Fruit fly (Drosophila melanogaster) whole organism, larva: Measurements from ENCODE around the gene wts.

Experiments used
- noc ChIP-seq: fragments of 200-800 bp; sonication (Bioruptor generic); optimal IDR thresholded peaks from 3 replicates; lab custom pipeline; 2019; ENCODE audit warnings: missing biosample characterization, mild to moderate bottlenecking, missing genetic modification characterization, moderate library complexity

Gene wts

DNA sequence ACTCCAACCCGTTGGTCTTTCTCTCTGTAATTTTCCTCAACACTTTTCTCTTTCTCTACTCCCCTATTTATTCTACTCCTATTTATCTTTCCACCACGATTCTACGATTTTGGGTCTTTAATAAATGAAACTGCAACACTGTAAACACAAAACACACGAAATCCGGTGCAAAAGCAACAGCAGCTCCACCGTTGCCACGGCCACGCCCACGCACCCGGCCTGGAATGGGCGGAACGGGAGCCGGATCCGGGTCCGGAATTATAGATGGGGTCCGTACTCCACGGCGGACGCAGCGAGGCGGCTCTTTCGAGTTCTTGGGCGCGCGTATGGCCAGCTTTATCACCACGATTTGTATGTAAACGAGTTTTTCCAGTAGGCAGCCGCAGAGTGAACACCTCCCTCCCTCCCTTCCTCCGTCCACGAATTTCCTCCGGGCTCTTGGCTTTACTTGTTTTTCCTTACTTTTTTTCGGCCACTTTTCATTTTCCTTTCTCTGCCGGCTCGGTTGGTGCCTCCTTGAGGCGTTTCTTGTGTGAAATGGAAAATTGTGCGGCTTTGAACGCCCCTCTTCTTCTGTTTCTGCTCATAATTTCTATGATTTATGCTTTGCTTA is 14.4 kb upstream of the wts start:
- no peak for TF ChIP-seq noc (tag; lab: Kevin White, UChicago)

DNA sequence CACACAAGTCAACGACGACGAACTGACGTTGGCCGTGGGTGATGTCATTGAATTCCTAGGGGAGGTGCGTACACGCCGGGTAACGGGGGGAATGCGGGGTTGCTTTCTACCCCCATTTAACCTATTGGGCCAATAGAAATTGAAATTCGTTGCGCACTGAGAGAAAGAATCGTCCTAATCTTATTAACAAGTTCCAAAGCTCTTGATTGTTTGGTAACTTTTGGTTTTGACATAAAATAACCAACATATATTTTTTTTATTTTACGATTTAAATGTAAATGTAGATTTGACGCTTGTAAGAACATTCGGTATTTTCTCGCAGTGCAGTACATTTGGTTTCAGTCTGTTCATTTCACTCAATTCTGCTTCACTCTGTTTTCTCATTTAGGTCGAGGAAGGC is 10.8 kb upstream of the wts start:
- peak; percentile 31 for TF ChIP-seq noc (tag; lab: Kevin White, UChicago)

DNA sequence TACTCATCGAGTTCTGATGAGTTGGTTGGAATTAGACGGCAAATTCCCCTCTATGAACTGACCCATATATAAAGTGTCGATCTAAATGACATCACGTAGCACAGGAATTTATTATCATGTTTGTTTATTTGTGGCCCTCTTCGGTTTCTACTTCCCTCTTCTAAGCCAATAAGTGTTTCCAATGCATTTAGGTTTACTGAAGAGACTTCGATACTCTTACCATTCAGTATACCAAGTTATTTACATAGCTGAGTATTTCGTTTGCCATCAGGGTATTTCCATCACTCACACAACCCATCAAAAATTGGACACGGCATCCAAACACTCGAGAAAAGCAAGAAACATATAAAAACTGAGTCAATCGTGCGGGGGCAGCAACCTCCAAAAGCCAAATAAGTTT is 9.8 kb upstream of the wts start:
- no peak for TF ChIP-seq noc (tag; lab: Kevin White, UChicago)

DNA sequence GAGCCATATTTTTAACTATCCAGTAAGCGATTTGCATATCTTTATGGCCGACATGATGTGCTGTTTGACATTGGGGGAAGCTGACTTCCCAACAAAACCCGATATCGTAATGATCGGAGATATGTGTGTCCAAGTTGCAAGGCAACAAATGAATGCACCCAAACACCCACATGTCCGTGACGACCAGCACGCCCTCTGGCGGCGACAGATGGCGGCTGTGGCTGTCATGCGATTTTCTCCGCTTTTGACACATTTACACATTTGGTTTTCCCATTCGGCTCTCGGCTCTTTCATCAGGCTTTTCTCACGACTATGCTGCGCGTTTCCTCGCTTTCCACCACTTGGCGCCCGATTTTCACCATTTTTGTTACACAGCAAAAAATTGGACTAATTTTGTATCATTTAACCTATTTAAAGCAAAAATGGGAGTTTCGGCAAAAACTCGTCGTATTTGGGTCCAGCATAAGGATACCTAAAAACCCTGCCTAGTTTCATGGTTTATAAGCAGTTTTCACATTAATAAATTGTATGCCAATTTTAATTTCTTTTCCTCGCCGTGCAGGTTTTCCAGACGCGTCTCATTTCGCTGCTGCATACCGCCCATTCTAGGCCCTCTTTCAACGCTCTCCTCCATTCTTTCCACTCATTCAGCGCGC is 8.3 kb upstream of the wts start:
- TF ChIP-seq noc (tag; lab: Kevin White, UChicago) = no peak

DNA sequence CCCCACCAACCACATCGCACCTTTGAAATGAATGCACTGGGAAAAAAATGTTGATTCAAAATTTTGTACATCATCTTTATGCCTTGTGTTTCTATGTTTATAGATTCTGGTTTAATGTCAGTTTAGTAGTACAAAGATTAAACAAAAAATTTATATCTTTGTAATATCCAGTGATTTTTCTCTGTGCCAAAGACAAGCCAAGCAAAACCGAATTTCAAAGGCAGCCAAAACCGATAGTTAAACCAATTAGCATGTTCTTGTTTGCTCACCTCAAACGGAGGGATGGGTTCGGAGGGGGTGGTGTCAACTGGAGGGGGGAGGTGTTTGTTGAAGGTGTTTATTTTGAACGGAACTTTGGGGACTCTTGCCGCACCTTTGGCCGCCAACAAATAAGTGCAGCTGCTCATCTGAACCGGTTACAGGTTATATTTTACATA is 7.5 kb upstream of the wts start:
- TF ChIP-seq noc (tag; lab: Kevin White, UChicago) = peak; percentile 34

DNA sequence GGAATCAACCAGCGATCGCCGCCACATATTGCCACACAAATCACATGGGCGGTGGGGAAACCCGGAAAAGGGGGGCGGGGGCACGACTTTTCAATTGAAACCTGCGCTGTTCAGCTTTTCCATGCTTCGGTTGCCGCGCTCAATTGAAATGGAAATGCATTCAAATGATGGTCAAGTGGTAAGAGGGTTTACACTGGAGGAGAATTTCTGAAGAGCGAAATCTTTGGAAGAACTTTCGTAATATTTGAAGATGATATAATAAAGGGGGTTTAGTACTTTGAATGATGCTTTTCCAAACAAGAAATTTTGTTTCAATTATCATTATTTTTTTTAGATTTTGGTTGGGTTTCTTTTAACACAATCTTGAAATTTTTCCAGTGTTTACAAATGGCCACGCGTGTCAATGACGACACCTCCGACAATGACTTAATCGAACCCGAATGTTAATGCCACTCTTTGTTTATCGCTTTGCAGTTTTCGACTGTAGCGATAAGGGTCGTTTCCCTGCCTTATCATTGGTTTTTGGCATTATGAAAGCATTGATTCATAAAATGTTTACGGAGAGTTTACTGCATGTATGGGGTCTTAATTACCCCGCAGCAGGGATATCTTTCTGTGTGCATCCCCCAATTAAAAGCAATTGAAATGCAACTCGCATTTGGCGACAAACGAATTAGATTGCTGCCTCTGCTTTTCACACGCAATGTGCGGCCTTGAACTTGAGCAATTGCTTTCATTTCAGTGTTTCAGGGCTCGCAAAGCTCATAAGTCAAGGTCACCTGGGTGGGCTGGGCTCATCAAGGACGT is 6.2 kb upstream of the wts start:
- TF ChIP-seq noc (tag; lab: Kevin White, UChicago) = no peak

DNA sequence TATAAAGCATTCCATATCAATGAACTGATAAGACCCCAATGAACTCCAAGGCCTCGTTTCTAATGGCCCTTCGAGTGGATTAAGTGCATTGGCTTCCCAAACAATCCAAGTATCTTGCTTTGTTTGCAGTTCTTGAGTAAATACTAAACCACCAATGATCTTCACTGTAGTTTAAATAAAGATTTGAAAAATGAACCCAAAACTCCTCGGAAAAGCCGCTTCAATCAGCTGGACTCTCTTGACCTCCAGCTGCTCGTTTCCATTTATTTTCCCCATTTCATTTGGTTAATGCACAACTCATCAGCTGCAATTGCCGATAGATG is 5.6 kb upstream of the wts start:
- no peak for TF ChIP-seq noc (tag; lab: Kevin White, UChicago)

DNA sequence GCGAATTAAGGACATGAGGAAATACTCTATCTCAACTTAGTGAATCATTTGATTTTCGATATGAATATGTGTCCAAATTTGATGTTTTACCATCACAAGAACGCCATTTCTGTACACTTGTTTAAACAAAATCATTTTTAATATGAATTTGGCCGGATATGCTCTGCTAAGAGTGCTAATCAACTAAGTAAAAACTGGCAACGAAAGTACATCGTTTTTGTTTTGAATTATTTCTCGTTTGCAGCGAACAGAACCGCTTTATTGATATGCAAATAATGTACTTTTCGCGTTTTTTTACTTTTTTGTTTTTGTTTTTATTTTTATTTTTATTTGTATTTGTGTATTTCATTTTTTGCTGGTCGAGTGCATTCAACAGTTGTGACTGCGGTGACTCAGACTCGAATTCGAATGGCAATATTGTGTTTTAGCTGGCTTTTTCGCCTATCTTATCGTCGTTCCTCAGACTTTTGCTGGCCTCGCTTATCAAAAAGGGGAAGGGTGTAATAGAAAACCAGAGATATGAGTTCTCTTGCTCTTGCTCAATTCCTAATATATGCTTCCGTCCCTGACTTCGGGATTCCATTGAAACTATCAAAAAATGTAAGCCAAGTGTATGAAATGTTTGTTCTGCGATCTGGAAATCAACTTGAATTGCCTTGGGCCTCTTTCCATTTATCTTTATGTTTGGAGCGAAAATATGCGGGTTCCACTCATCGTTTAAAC is 5.0 kb upstream of the wts start:
- no peak for TF ChIP-seq noc (tag; lab: Kevin White, UChicago)

DNA sequence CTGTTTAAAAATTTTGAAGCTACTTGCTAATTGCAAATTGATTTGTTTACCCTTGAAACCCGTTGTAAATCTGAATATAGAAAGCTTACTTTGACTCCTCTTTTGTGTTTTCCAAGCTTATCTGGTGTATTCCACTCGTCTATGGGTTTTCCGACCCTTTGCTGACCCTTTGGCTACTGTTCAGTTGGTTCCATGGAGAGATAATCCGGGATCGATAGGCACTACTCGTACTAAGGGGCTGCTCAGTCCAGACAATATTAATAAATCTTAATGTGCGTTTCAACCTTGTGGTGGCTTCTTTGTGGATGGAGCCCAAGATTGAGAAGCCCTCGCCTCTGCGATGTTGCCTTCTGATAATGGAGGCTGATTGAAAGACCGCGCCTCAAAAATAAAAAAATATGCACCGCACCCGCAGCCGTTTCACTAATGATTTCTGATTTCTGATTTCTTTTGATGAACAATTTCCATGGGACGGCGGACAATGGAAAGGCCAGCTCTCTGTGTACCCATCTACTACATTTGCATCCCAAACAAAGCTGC is 3.9 kb upstream of the wts start:
- TF ChIP-seq noc (tag; lab: Kevin White, UChicago) = no peak

DNA sequence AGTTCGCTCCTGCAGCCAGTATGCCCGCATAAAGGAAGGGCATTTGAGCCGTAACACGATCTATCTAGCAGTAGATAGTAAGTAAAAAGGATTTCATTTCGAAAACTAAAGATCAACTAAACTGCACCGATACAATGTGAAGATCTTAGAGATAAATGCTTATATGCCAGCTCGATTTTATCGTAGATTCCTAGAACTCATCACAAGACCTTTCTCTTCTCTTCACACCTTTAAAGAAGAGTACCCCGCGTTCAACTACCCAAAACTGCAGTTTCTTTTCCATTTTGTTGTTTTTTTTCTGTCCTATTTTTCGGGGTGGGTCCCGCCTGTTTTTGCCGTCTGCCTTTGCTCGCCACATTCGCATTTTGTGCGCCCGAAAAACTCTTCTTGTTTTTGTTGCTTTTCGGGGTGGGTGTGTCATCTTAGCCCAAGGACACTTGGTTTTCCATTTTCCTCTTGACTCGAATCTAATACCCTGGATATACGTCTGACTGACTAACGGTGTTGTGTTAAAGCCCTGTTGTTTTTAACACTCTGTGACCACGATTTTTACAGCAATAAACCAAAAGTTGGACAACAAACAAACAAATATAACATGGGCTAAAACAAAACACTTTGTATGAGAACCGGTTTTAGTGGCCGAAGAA is 3.0 kb upstream of the wts start:
- no peak for TF ChIP-seq noc (tag; lab: Kevin White, UChicago)

DNA sequence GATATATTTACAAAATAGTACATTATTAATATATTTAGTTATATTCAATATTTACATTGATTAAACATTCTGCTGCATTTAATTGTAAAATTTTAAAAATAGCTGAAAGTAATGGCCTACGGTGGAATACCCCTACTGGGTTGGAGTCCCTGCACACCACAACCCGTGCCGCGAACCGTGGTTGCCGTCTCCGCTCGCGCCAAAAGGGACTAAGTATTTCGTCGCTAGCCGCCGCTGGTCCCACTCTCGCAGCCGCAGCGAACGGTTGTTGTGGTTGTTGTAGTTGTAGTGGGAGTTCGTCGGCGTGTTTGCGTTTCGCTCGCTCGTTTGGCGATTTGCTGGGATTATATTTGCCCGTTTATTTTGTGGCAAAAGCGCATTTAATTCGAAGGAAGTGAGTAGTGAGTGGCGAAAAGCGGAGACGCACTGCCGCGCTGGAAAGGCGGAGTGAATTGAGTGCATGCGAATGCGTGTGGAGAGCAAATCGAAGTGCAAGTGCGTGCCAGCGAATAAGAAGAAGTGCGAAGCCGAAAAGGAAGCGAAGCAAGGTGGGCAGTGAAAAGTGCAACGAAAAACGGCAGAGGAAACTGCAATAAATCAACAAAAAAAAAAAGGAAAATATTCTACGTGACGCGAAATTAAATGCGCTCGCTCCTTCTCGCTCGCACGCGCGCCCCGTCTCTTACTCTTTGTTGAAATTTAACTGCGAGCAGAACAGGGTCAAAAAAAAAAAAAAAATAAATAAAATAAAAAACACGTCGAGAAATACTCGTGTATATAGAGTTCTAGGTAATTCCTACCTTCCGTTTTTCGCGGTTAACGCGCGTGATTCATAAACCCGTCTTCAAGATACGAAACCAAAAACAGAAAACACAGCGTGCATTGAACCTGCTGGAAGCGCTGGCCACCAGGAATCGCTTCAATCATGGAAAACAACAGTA is 2.2 kb upstream of the wts start, which contains the start of gene cindr:
Gene cindr (plus strand): TSS at position 272 of the 941 bp plus-strand sequence.
- peak; percentile 31 for TF ChIP-seq noc (tag; lab: Kevin White, UChicago)

DNA sequence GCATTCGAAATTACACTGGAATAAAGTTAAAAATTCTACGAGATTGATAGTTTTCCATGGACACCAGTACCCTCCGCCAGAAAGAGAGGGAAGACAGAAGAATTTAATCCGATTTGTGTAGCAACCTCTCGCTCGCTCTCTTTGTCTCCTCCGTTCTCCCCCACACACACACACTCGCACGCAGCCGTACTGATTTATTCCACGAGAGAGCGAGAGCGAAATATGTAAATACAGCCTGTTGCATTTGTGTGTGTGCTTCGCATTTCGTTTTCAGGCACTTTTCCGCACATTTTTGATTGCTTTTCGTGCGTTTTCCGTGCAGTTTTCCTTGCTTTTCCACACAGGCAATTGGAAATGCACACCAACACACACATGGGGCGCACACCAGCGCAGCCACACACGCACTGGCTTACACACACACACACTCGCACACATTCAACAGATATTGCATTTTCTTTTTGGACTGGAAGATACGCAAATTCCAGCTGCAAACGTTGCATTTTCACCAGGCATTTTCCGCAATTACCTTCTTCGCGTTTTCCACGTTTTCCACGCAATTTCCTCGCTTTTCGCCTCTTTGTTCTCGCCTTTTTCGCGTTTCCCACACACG is 552 bp downstream of the wts start:
- no peak for TF ChIP-seq noc (tag; lab: Kevin White, UChicago)

DNA sequence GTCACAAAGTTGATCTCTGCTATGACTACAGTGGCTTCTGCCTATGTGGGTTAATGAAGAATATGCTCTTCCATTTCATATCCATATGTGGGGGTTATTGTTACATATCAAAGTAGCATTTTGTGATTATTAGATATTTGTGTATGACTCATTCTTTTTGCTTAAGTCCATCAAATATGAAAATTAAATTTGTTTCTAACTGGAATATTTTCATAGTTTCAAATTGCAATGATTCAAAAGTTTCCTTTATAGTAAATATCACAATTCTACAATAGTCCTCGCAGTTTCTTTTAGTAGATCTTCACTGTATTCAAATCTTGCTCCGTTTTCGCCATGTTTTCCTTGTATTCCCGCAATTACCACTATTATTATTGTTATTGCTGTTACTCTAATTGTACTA is 1.2 kb downstream of the wts start:
- TF ChIP-seq noc (tag; lab: Kevin White, UChicago) = no peak
